Fruit fly (Drosophila melanogaster) whole organism, pupa: ENCODE results near the gene Mst84B.
A peak's percentile ranks its signal among the peaks of the same experiment; 100 is the strongest.

Experiments
- CG10348 ChIP-seq: fragments of 200-800 bp; sonication (Bioruptor generic); IDR thresholded peaks from 2 replicates; pipeline ENCODE4 v1.3.6; 2022; ENCODE audit warnings: missing biosample characterization, missing genetic modification characterization
- CG12605 ChIP-seq: fragments of 200-800 bp; sonication (Bioruptor generic); IDR thresholded peaks from 2 replicates; pipeline ENCODE4 v1.3.6; 2022; ENCODE audit warnings: missing biosample characterization, missing genetic modification characterization
- CG13204 ChIP-seq: fragments of 200-800 bp; sonication (Bioruptor generic); optimal IDR thresholded peaks from 2 replicates; lab custom pipeline; 2018; ENCODE audit warnings: missing biosample characterization, mild to moderate bottlenecking, missing genetic modification characterization, moderate library complexity
- CG14655 ChIP-seq: fragments of 200-800 bp; sonication (Bioruptor generic); optimal IDR thresholded peaks from 3 replicates; lab custom pipeline; 2017; ENCODE audit warnings: mild to moderate bottlenecking, missing biosample characterization, missing genetic modification reagents, missing genetic modification characterization
- CG15710 ChIP-seq: fragments of 200-800 bp; sonication (Bioruptor generic); optimal IDR thresholded peaks from 2 replicates; lab custom pipeline; 2018; ENCODE audit warnings: missing biosample characterization, mild to moderate bottlenecking, missing genetic modification characterization, moderate library complexity
- CG17806 ChIP-seq: fragments of 200-800 bp; sonication (Bioruptor generic); optimal IDR thresholded peaks from 2 replicates; lab custom pipeline; 2018; ENCODE audit warnings: missing biosample characterization, mild to moderate bottlenecking, missing genetic modification characterization, moderate library complexity
- CG32121 ChIP-seq: fragments of 200-800 bp; sonication (Bioruptor generic); IDR thresholded peaks from 2 replicates; pipeline ENCODE4 v1.3.6; 2022; ENCODE audit warnings: missing biosample characterization, missing genetic modification characterization
- CG34367 ChIP-seq: fragments of 200-800 bp; sonication (Bioruptor generic); optimal IDR thresholded peaks from 2 replicates; lab custom pipeline; 2018; ENCODE audit warnings: missing biosample characterization, mild to moderate bottlenecking, missing genetic modification characterization
- CG4496 ChIP-seq: fragments of 200-800 bp; sonication (Bioruptor generic); IDR thresholded peaks from 3 replicates; pipeline ENCODE4 v1.3.6; 2022; ENCODE audit warnings: missing biosample characterization, missing genetic modification characterization
- CG8159 ChIP-seq: fragments of 200-800 bp; sonication (Bioruptor generic); optimal IDR thresholded peaks from 3 replicates; lab custom pipeline; 2018; ENCODE audit warnings: missing biosample characterization, mild to moderate bottlenecking, missing genetic modification characterization, moderate library complexity
- CG8301 ChIP-seq: fragments of 200-800 bp; sonication (Bioruptor generic); optimal IDR thresholded peaks from 2 replicates; lab custom pipeline; 2018; ENCODE audit warnings: missing biosample characterization, mild to moderate bottlenecking, missing genetic modification characterization
- CG9948 ChIP-seq: fragments of 200-800 bp; sonication (Bioruptor generic); optimal IDR thresholded peaks from 2 replicates; lab custom pipeline; 2018; ENCODE audit warnings: missing biosample characterization, mild to moderate bottlenecking, missing genetic modification characterization, moderate library complexity
- D1 ChIP-seq: fragments of 200-800 bp; sonication (Bioruptor generic); optimal IDR thresholded peaks from 2 replicates; lab custom pipeline; 2018; ENCODE audit warnings: missing biosample characterization, mild to moderate bottlenecking, missing genetic modification characterization, moderate library complexity
- EcR ChIP-seq: fragments of 200-800 bp; sonication (Bioruptor generic); optimal IDR thresholded peaks from 3 replicates; lab custom pipeline; 2019; ENCODE audit warnings: missing biosample characterization, missing genetic modification characterization, mild to moderate bottlenecking, moderate library complexity, missing genetic modification reagents
- Ets98B ChIP-seq: fragments of 200-800 bp; sonication (Bioruptor generic); IDR thresholded peaks from 2 replicates; pipeline ENCODE4 v1.3.6; 2022; ENCODE audit warnings: missing biosample characterization, missing genetic modification characterization
- Pif1A ChIP-seq: fragments of 200-800 bp; sonication (Bioruptor generic); optimal IDR thresholded peaks from 3 replicates; lab custom pipeline; 2016; ENCODE audit warnings: missing biosample characterization, missing genetic modification characterization
- Pif1B ChIP-seq: fragments of 200-800 bp; sonication (Bioruptor generic); optimal IDR thresholded peaks from 3 replicates; lab custom pipeline; 2016; ENCODE audit warnings: missing biosample characterization, missing genetic modification characterization
- Snoo ChIP-seq: fragments of 200-800 bp; sonication (Bioruptor generic); optimal IDR thresholded peaks from 3 replicates; lab custom pipeline; 2017; ENCODE audit warnings: missing biosample characterization, mild to moderate bottlenecking, missing genetic modification characterization, inconsistent platforms
- fd96Ca ChIP-seq: fragments of 200-800 bp; sonication (Bioruptor generic); IDR thresholded peaks from 3 replicates; pipeline ENCODE4 v1.3.6; 2022; ENCODE audit warnings: missing biosample characterization, missing genetic modification characterization
- gl ChIP-seq: fragments of 200-800 bp; sonication (Bioruptor generic); optimal IDR thresholded peaks from 2 replicates; lab custom pipeline; 2018; ENCODE audit warnings: missing biosample characterization, mild to moderate bottlenecking, missing genetic modification characterization
- rn ChIP-seq: fragments of 200-800 bp; sonication (Bioruptor generic); IDR thresholded peaks from 2 replicates; pipeline ENCODE4 v1.3.6; 2022; ENCODE audit warnings: missing biosample characterization, missing genetic modification characterization

Mst84B gene

DNA sequence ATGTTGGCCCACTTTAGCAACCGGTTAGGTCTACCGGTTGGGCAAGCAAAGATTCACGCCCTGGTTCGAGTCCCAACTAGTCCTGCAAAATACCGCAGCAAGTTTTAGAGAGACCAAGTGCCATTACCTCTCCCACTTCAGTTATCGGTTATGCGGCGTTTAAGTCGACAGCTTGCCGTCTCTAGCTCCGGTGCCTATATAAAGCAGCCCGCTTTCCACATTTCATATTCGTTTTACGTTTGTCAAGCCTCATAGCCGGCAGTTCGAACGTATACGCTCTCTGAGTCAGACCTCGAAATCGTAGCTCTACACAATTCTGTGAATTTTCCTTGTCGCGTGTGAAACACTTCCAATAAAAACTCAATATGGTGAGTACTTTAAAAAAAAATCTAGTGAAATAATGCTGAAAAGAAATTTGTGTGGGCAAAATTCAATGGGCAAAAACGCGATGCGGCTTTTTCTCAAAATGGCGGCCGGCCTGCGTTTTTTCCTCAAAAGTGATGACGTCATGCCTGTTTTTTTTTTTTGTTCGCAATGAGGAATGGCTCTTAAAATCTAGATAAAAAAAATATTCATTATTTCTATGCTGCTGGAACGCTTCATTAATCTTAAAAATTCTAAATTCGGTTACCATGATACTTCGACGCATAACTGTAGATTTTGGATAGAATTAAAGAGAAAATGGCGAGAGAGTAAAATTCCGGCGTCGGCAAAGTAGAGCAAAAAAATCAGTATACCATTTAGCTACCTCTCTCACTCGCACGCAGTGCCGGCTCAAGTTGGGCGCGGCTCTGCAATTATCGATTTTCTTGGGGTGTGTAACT, 24.6 kb downstream of the Mst84B start, which contains the start of gene alphaTub84B:
alphaTub84B (plus strand) TSS at position 223 of the 824 bp plus-strand sequence.
- peak; percentile 54; the same call in 1 of the 3 replicates for TF ChIP-seq fd96Ca (GFP tag; lab: Robert Waterston, UW)
- no peak for TF ChIP-seq CG17806
- peak; percentile 4 for TF ChIP-seq CG9948
- peak; percentile 35 for TF ChIP-seq CG15710 (tag; lab: Kevin White, UChicago)
- peak; percentile 31 for TF ChIP-seq EcR (GFP tag; lab: Kevin White, UChicago)
- TF ChIP-seq Ets98B (GFP tag; lab: Robert Waterston, UW) = peak; percentile 70
- TF ChIP-seq Pif1B = peak; percentile 69
- TF ChIP-seq CG13204 (GFP tag; lab: Kevin White, UChicago) = peak; percentile 61
- no peak for TF ChIP-seq D1 (tag; lab: Kevin White, UChicago)
- no peak for TF ChIP-seq rn
- TF ChIP-seq Pif1A (GFP tag; lab: Kevin White, UChicago) = peak; percentile 52
- TF ChIP-seq CG14655 = no peak
- TF ChIP-seq Snoo (tag; lab: Kevin White, UChicago) = peak; percentile 71
- peak; percentile 57; the same call in 1 of the 3 replicates for TF ChIP-seq CG4496 (GFP tag; lab: Robert Waterston, UW)
- TF ChIP-seq CG8159 (tag; lab: Kevin White, UChicago) = peak; percentile 27
- TF ChIP-seq CG10348 (GFP tag; lab: Robert Waterston, UW) = no peak
- peak; percentile 29 for TF ChIP-seq CG34367 (tag; lab: Kevin White, UChicago)
- peak; percentile 24 for TF ChIP-seq CG8301 (tag; lab: Kevin White, UChicago)
- peak; percentile 25 for TF ChIP-seq gl (tag; lab: Kevin White, UChicago)
- 0 out of 2 replicates have a peak, but pooled peaks have one; percentile 24 for TF ChIP-seq CG32121 (GFP tag; lab: Robert Waterston, UW)
- peak; percentile 54 for TF ChIP-seq CG12605 (GFP tag; lab: Robert Waterston, UW)
- TF ChIP-seq, all 21 proteins: peak for 16

DNA sequence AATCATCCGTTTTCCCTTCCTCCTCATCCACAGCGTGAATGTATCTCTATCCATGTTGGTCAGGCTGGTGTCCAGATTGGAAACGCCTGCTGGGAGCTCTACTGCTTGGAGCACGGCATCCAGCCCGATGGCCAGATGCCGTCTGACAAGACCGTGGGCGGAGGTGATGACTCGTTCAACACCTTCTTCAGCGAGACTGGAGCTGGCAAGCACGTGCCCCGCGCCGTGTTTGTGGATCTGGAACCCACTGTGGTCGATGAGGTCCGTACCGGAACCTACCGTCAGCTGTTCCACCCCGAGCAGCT, 25.2 kb downstream of the Mst84B start:
- peak; percentile 26; the same call in 1 of the 2 replicates for TF ChIP-seq CG32121 (GFP tag; lab: Robert Waterston, UW)
- no peak for TF ChIP-seq fd96Ca (GFP tag; lab: Robert Waterston, UW)
- no peak for TF ChIP-seq Pif1A (GFP tag; lab: Kevin White, UChicago)
- TF ChIP-seq CG17806 = no peak
- TF ChIP-seq CG8159 (tag; lab: Kevin White, UChicago) = no peak
- no peak for TF ChIP-seq CG14655
- no peak for TF ChIP-seq CG13204 (GFP tag; lab: Kevin White, UChicago)

DNA sequence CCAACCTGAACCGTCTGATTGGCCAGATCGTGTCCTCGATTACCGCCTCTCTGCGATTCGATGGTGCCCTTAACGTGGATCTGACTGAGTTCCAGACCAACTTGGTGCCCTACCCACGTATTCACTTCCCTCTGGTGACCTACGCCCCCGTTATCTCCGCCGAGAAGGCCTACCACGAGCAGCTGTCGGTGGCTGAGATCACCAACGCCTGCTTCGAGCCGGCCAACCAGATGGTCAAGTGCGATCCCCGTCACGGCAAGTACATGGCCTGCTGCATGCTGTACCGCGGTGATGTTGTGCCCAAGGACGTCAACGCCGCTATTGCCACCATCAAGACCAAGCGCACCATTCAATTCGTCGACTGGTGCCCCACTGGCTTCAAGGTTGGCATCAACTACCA, 25.9 kb downstream of the Mst84B start:
- TF ChIP-seq CG15710 (tag; lab: Kevin White, UChicago) = no peak
- no peak for TF ChIP-seq CG8301 (tag; lab: Kevin White, UChicago)
- TF ChIP-seq CG12605 (GFP tag; lab: Robert Waterston, UW) = no peak
- TF ChIP-seq, all 21 proteins: peak for 0

DNA sequence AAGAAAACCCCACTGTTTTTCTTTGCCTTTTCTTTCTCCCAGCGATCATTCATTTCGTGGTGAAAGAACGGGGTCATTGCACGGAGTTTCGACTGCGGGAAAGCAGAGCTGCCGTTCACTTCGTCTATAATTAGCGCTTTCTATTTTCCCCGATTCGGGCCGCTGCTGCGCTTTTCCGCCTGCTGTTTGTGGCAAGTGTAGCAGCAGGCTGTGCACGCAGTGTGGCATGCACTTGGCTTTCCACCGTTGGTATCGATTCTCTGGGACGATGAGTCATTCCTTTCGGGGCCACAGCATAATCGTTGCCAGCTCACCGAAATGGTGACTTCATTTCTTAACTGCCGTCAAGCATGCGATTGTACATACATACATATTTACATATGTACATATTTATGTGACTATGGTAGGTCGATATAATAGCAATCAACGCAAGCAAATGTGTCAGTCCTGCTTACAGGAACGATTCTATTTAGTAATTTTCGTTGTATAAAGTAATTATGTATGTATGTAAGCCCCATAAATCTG, 26.9 kb downstream of the Mst84B start:
- TF ChIP-seq fd96Ca (GFP tag; lab: Robert Waterston, UW) (peak; percentile 53; the same call in 1 of the 3 replicates), CG14655 (no peak), Pif1A (GFP tag; lab: Kevin White, UChicago) (peak; percentile 20), CG34367 (tag; lab: Kevin White, UChicago) (no peak), gl (tag; lab: Kevin White, UChicago) (no peak), EcR (GFP tag; lab: Kevin White, UChicago) (peak; percentile 86), CG4496 (GFP tag; lab: Robert Waterston, UW) (0 out of 3 replicates have a peak, but pooled peaks have one; percentile 15), Pif1B (no peak), D1 (tag; lab: Kevin White, UChicago) (no peak), rn (no peak)

DNA sequence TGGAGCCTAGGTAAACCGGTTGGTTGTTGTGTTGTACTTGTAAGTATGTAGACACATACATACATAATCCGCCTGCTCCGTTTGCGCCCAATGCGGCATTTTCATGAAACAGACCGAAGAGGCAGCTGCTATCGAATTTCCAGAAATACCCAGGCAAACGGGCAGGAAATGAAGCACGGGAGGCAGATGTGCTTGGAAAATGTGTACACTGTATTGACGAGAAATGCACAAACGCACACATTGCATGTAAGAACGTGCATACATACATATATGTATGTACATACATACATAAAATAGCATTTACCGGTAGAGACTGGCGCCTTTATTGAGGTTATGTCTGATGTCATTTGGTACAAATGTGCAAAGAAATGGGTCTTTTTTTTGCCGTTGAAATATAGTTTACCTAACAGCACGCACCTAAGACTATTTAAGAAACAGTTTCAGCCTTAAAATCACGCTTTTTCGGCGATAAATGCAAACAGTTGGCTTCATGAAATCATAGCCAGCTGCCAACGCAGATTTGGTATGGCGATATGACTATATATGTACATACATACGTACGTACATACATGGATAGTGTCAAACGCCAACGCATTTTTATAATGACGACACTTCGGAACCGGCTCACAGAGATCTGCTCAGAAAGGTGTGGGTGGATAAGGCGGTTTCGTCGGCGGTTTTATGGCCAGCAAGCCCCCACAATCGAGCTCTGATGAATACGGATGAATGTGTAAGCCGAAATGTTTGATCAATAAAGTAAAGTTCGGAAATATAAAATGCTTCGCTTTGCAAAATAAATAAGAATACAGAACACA, 27.8 kb downstream of the Mst84B start:
- peak; percentile 45; the same call in 1 of the 3 replicates for TF ChIP-seq CG4496 (GFP tag; lab: Robert Waterston, UW)
- no peak for TF ChIP-seq fd96Ca (GFP tag; lab: Robert Waterston, UW)
- TF ChIP-seq CG8159 (tag; lab: Kevin White, UChicago) = peak; percentile 32

DNA sequence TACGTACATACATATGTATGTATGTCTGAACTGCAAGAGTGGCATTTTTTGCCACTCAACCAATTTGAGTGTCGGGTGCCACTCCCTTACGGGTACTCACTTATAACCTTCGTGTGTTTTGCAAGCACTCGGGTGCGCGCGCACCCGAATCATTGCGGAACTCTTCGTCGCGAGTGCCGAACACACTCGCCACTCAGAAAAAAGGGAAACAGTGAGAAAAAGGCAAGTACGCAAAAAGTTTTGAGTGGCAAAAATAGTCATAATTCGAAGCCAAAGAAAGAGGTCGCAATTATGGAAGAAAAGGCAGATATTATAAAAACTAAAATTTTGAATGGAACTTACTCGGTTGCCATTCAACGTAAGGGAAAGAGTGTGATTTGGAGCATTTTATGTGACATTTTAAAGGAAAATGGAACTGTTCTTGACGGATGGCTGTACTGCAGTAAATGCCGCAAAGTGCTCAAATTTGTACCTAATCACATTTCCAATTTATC, 28.4 kb downstream of the Mst84B start:
- no peak for TF ChIP-seq EcR (GFP tag; lab: Kevin White, UChicago)
- TF ChIP-seq CG32121 (GFP tag; lab: Robert Waterston, UW) = peak; percentile 14; the same call in 1 of the 2 replicates
- TF ChIP-seq CG15710 (tag; lab: Kevin White, UChicago) = peak; percentile 10
- no peak for TF ChIP-seq rn
- no peak for TF ChIP-seq CG34367 (tag; lab: Kevin White, UChicago)
- TF ChIP-seq CG4496 (GFP tag; lab: Robert Waterston, UW) = no peak; the same call in 2 of the 3 replicates
- TF ChIP-seq CG17806 = peak; percentile 5
- TF ChIP-seq Pif1A (GFP tag; lab: Kevin White, UChicago) = peak; percentile 6
- no peak for TF ChIP-seq CG10348 (GFP tag; lab: Robert Waterston, UW)
- TF ChIP-seq CG9948 = no peak
